Worm (Caenorhabditis elegans) whole organism, L3 larva: ENCODE results near the gene ZK177.1.

ENCODE experiments used
- R02D3.7 ChIP-seq: fragments of 150-350 bp; optimal IDR thresholded peaks from 2 replicates; lab custom pipeline; 2014; ENCODE audit warnings: missing biosample characterization, missing genetic modification characterization
- aly-2 ChIP-seq: fragments of 150-350 bp; optimal IDR thresholded peaks from 2 replicates; lab custom pipeline; 2014; ENCODE audit warnings: missing biosample characterization, missing genetic modification characterization
- ceh-82 ChIP-seq: fragments of 150-350 bp; optimal IDR thresholded peaks from 2 replicates; lab custom pipeline; 2014; ENCODE audit warnings: missing biosample characterization, missing genetic modification characterization
- ceh-9 ChIP-seq: sonication (generic microtip); optimal IDR thresholded peaks from 2 replicates; lab custom pipeline; 2018; ENCODE audit warnings: missing biosample characterization, missing genetic modification characterization
- elt-3 ChIP-seq, 3 experiments: fragments of 150-350 bp in 1 of 3; sonication (generic microtip) in 2 of 3; optimal IDR thresholded peaks; 2 replicates in 2 of 3; 4 replicates in 1 of 3; lab custom pipeline; 2014 to 2017; ENCODE audit warnings: missing biosample characterization in 3 of 3, missing genetic modification characterization in 3 of 3
- lin-39 ChIP-seq: fragments of 150-350 bp; optimal IDR thresholded peaks from 2 replicates; lab custom pipeline; 2018; ENCODE audit warnings: missing biosample characterization, missing genetic modification reagents, missing genetic modification characterization
- nhr-12 ChIP-seq: fragments of 150-350 bp; optimal IDR thresholded peaks from 2 replicates; lab custom pipeline; 2014; ENCODE audit warnings: missing biosample characterization, missing genetic modification characterization
- nhr-25 ChIP-seq: sonication (generic microtip); optimal IDR thresholded peaks from 2 replicates; lab custom pipeline; 2017; ENCODE audit warnings: missing biosample characterization, missing genetic modification characterization
- nhr-28 ChIP-seq: fragments of 150-350 bp; optimal IDR thresholded peaks from 2 replicates; lab custom pipeline; 2014; ENCODE audit warnings: missing biosample characterization, missing genetic modification characterization
- pqm-1 ChIP-seq: fragments of 150-350 bp; optimal IDR thresholded peaks from 2 replicates; lab custom pipeline; 2017; ENCODE audit warnings: missing biosample characterization, missing genetic modification characterization, inconsistent platforms
- snpc-4 ChIP-seq: fragments of 150-350 bp; optimal IDR thresholded peaks from 2 replicates; lab custom pipeline; 2014; ENCODE audit warnings: missing biosample characterization, missing genetic modification characterization
- unc-39 ChIP-seq: sonication (generic microtip); optimal IDR thresholded peaks from 4 replicates; lab custom pipeline; 2017; ENCODE audit warnings: missing biosample characterization, missing genetic modification characterization
- unc-62 ChIP-seq: fragments of 150-350 bp; sonication (generic microtip); optimal IDR thresholded peaks from 4 replicates; lab custom pipeline; 2014; ENCODE audit warnings: missing biosample characterization, missing genetic modification reagents, missing genetic modification characterization

DNA sequence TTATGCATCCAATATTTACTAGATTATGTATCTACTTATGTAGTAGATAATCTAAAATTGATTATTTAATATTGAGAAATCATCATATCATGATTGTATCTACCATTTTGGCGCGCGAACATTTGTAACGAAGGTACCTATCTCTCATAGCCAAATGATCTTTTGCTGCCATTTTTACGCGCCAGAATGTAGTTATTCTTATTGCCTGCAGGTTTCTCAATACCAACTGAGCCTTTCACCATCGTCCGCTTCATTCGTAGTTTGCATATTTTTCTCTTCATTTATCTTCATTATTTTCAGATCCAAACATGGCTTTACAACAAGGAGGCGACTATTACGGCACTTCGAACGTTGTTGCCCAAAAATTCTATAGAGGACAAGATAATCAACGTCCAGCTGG is at the start of gene ZK177.1:
- TF ChIP-seq unc-39 (tag; lab: Kevin White, UChicago) (no peak), lin-39 (tag; lab: Kevin White, UChicago) (no peak), nhr-28 (tag; lab: Kevin White, UChicago) (no peak), ceh-82 (no peak), elt-3 (tag; optimal IDR thresholded peaks at IDR 0.05; lab: Kevin White, UChicago) (no peak), unc-62 (GFP tag; lab: Kevin White, UChicago) (no peak), ceh-9 (tag; lab: Kevin White, UChicago) (no peak), nhr-25 (no peak), nhr-12 (no peak), aly-2 (tag; lab: Kevin White, UChicago) (no peak), R02D3.7 (no peak), pqm-1 (tag; lab: Kevin White, UChicago) (no peak), snpc-4 (tag; lab: Kevin White, UChicago) (no peak)
